Worm (Caenorhabditis elegans): ENCODE results near the gene R08F11.1.

DNA sequence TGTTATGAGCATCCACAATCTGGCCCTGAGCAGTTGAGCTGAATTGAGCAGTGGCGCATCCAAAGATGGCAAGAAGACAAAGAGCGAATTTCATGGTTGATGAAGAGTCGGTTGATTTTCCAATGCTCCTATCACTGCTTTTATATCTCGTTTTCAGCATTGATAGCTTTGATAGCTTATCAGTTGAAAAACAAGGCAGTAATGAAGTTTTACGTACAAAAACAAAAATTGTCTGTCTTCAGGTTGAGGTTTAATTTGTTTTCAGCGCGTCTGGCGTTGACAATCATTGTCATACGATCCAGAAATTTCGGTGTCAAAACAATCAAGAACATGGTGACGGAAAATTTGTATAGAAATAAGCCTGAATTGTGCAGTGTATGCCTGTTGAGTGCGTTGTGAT, 27.5 kb upstream of the R08F11.1 start, which contains the start of gene scl-13:
- TF ChIP-seq pha-4 (tag; optimal IDR thresholded peaks at IDR 0.05) (no peak), pqm-1 (tag; optimal IDR thresholded peaks at IDR 0.05) (no peak), mdl-1 (tag; optimal IDR thresholded peaks at IDR 0.05) (no peak), nhr-43 (tag; optimal IDR thresholded peaks at IDR 0.05; ENCODE audit: poor library complexity, severe bottlenecking) (no peak), elt-3 (tag; optimal IDR thresholded peaks at IDR 0.05) (no peak), nhr-23 (tag; optimal IDR thresholded peaks at IDR 0.05) (no peak), ama-1 (optimal IDR thresholded peaks at IDR 0.05) (no peak), nhr-25 (tag; optimal IDR thresholded peaks at IDR 0.05) (no peak), fos-1 (tag; optimal IDR thresholded peaks at IDR 0.05) (no peak)

Measured in whole organism, L3 larva.